Fruit fly (Drosophila melanogaster) whole organism, embryonic: ENCODE measurements around the gene alpha-PheRS.

ENCODE experiments used
- Abd-B ChIP-seq: fragments of 200-800 bp; sonication (Bioruptor generic); optimal IDR thresholded peaks from 2 replicates; lab custom pipeline; 2018; ENCODE audit warnings: missing biosample characterization, mild to moderate bottlenecking, missing genetic modification characterization, moderate library complexity
- Antp ChIP-seq: fragments of 200-800 bp; sonication (Bioruptor generic); optimal IDR thresholded peaks from 3 replicates; lab custom pipeline; 2016; ENCODE audit warnings: missing biosample characterization, missing genetic modification characterization
- CG11093 ChIP-seq: fragments of 200-800 bp; sonication (Bioruptor generic); IDR thresholded peaks from 3 replicates; pipeline ENCODE4 v1.3.6; 2022; ENCODE audit warnings: missing biosample characterization, missing genetic modification characterization
- CG11504 ChIP-seq: fragments of 200-800 bp; sonication (Bioruptor generic); optimal IDR thresholded peaks from 3 replicates; lab custom pipeline; 2019; ENCODE audit warnings: missing biosample characterization, mild to moderate bottlenecking, missing genetic modification characterization, moderate library complexity
- CG12071 ChIP-seq: fragments of 200-800 bp; sonication (Bioruptor generic); optimal IDR thresholded peaks from 3 replicates; lab custom pipeline; 2018; ENCODE audit warnings: missing biosample characterization, mild to moderate bottlenecking, missing genetic modification characterization
- CG12236 ChIP-seq: fragments of 200-800 bp; sonication (Bioruptor generic); optimal IDR thresholded peaks from 2 replicates; lab custom pipeline; 2016; ENCODE audit warnings: missing biosample characterization, missing genetic modification characterization
- CG12942 ChIP-seq: fragments of 200-800 bp; sonication (Bioruptor generic); optimal IDR thresholded peaks from 3 replicates; lab custom pipeline; 2016; ENCODE audit warnings: missing biosample characterization, missing genetic modification characterization
- CG1603 ChIP-seq: fragments of 200-800 bp; sonication (Bioruptor generic); optimal IDR thresholded peaks from 2 replicates; lab custom pipeline; 2019; ENCODE audit warnings: missing biosample characterization, mild to moderate bottlenecking, missing genetic modification characterization, moderate library complexity
- CG16813 ChIP-seq: fragments of 200-800 bp; sonication (Bioruptor generic); IDR thresholded peaks from 3 replicates; pipeline ENCODE4 v1.3.6; 2022; ENCODE audit warnings: missing biosample characterization, missing genetic modification characterization; ENCODE audit not compliant: partially characterized antibody
- CG16815 ChIP-seq: fragments of 200-800 bp; sonication (Bioruptor generic); optimal IDR thresholded peaks from 3 replicates; lab custom pipeline; 2017; ENCODE audit warnings: missing biosample characterization, mild to moderate bottlenecking, missing genetic modification characterization
- CG17359 ChIP-seq: fragments of 200-800 bp; sonication (Bioruptor generic); optimal IDR thresholded peaks from 3 replicates; lab custom pipeline; 2018; ENCODE audit warnings: missing biosample characterization, mild to moderate bottlenecking, missing genetic modification characterization, moderate library complexity
- CG31224 ChIP-seq: fragments of 200-800 bp; sonication (Bioruptor generic); IDR thresholded peaks from 2 replicates; pipeline ENCODE4 v1.3.6; 2022; ENCODE audit warnings: missing biosample characterization, missing genetic modification characterization
- CG32772 ChIP-seq: fragments of 200-800 bp; sonication (Bioruptor generic); IDR thresholded peaks from 2 replicates; pipeline ENCODE4 v1.3.6; 2022; ENCODE audit warnings: missing biosample characterization, missing genetic modification characterization
- CG34224 ChIP-seq: fragments of 200-800 bp; sonication (Bioruptor generic); IDR thresholded peaks from 3 replicates; pipeline ENCODE4 v1.3.6; 2022; ENCODE audit warnings: missing biosample characterization, missing genetic modification characterization; ENCODE audit not compliant: partially characterized antibody
- CG6272 ChIP-seq: fragments of 200-800 bp; sonication (Bioruptor generic); IDR thresholded peaks from 2 replicates; pipeline ENCODE4 v1.3.6; 2022; ENCODE audit warnings: missing biosample characterization, missing genetic modification characterization
- CG8944 ChIP-seq: fragments of 200-800 bp; sonication (Bioruptor generic); optimal IDR thresholded peaks from 3 replicates; lab custom pipeline; 2016; ENCODE audit warnings: missing biosample characterization, missing genetic modification characterization
- Camta ChIP-seq: fragments of 200-800 bp; sonication (Bioruptor generic); optimal IDR thresholded peaks from 2 replicates; lab custom pipeline; 2016; ENCODE audit warnings: missing biosample characterization, missing genetic modification characterization
- CrebB ChIP-seq: fragments of 200-800 bp; sonication (Bioruptor generic); optimal IDR thresholded peaks from 3 replicates; lab custom pipeline; 2018; ENCODE audit warnings: missing biosample characterization, mild to moderate bottlenecking, missing genetic modification characterization
- D ChIP-seq, 2 experiments: fragments of 200-800 bp in 1 of 2; fragments of >200 bp in 1 of 2; sonication (Bioruptor generic) in 1 of 2; optimal IDR thresholded peaks; 2 replicates in 1 of 2; 3 replicates in 1 of 2; lab custom pipeline; 2017; ENCODE audit warnings: mild to moderate bottlenecking in 1 of 2, missing biosample characterization in 1 of 2, missing genetic modification characterization in 1 of 2, missing genetic modification reagents in 1 of 2
- D19A ChIP-seq: fragments of 200-800 bp; optimal IDR thresholded peaks from 3 replicates; lab custom pipeline; 2019; ENCODE audit warnings: missing biosample characterization, mild to moderate bottlenecking, missing genetic modification characterization, moderate library complexity
- Dfd ChIP-seq, 2 experiments: fragments of >200 bp; optimal IDR thresholded peaks; 2 replicates each; lab custom pipeline; 2017; ENCODE audit warnings: missing biosample characterization in 2 of 2, missing genetic modification characterization in 2 of 2
- E2f2 ChIP-seq: fragments of 200-800 bp; sonication (Bioruptor generic); IDR thresholded peaks from 2 replicates; pipeline ENCODE4 v1.3.6; 2022; ENCODE audit warnings: missing biosample characterization, missing genetic modification characterization
- GATAe ChIP-seq: fragments of 200-800 bp; sonication (Bioruptor generic); conservative IDR thresholded peaks from 2 replicates; pipeline ENCODE4 v1.3.6; 2022; ENCODE audit warnings: missing biosample characterization, missing genetic modification characterization
- Gsc ChIP-seq: fragments of 200-800 bp; sonication (Bioruptor generic); IDR thresholded peaks from 2 replicates; pipeline ENCODE4 v1.3.6; 2022; ENCODE audit warnings: missing biosample characterization, missing genetic modification characterization
- Hr3 ChIP-seq: fragments of 200-800 bp; sonication (Bioruptor generic); optimal IDR thresholded peaks from 3 replicates; lab custom pipeline; 2016; ENCODE audit warnings: missing biosample characterization, missing genetic modification characterization
- Lhr ChIP-seq: fragments of 200-800 bp; sonication (Bioruptor generic); optimal IDR thresholded peaks from 3 replicates; lab custom pipeline; 2017; ENCODE audit warnings: mild to moderate bottlenecking, missing biosample characterization, missing genetic modification reagents, missing genetic modification characterization
- Max ChIP-seq: fragments of 200-800 bp; sonication (Bioruptor generic); optimal IDR thresholded peaks from 2 replicates; lab custom pipeline; 2016; ENCODE audit warnings: missing biosample characterization, mild to moderate bottlenecking, missing genetic modification characterization
- Poxn ChIP-seq: fragments of 200-800 bp; sonication (Bioruptor generic); IDR thresholded peaks from 2 replicates; pipeline ENCODE4 v1.3.6; 2022; ENCODE audit warnings: missing biosample characterization, missing genetic modification characterization
- Usf ChIP-seq: fragments of 200-800 bp; sonication (Bioruptor generic); optimal IDR thresholded peaks from 2 replicates; lab custom pipeline; 2017; ENCODE audit warnings: missing genotype, missing biosample characterization, missing genetic modification characterization
- btn ChIP-seq: fragments of 200-800 bp; sonication (Bioruptor generic); optimal IDR thresholded peaks from 2 replicates; lab custom pipeline; 2016; ENCODE audit warnings: missing biosample characterization, missing genetic modification characterization
- caup ChIP-seq: fragments of 200-800 bp; sonication (Bioruptor generic); optimal IDR thresholded peaks from 3 replicates; lab custom pipeline; 2017; ENCODE audit warnings: missing biosample characterization, mild to moderate bottlenecking, missing genetic modification characterization, moderate library complexity; ENCODE audit not compliant: severe bottlenecking
- corto ChIP-seq: fragments of 200-800 bp; sonication (Bioruptor generic); optimal IDR thresholded peaks from 2 replicates; lab custom pipeline; 2016; ENCODE audit warnings: missing biosample characterization, mild to moderate bottlenecking, missing genetic modification characterization, moderate library complexity
- croc ChIP-seq: fragments of 200-800 bp; sonication (Bioruptor generic); conservative IDR thresholded peaks from 3 replicates; pipeline ENCODE4 v1.3.6; 2022; ENCODE audit warnings: missing biosample characterization, missing genetic modification characterization
- dysf ChIP-seq: fragments of 200-800 bp; sonication (Bioruptor generic); IDR thresholded peaks from 3 replicates; pipeline ENCODE4 v1.3.6; 2022; ENCODE audit warnings: missing biosample characterization, missing genetic modification characterization
- emc ChIP-seq: fragments of 200-800 bp; sonication (Bioruptor generic); optimal IDR thresholded peaks from 2 replicates; lab custom pipeline; 2016; ENCODE audit warnings: missing biosample characterization, missing genetic modification characterization
- gsb ChIP-seq: fragments of 200-800 bp; sonication (Bioruptor generic); IDR thresholded peaks from 2 replicates; pipeline ENCODE4 v1.3.6; 2022; ENCODE audit warnings: missing biosample characterization, missing genetic modification characterization
- ham ChIP-seq: fragments of 200-800 bp; sonication (Bioruptor generic); IDR thresholded peaks from 2 replicates; pipeline ENCODE4 v1.3.6; 2022; ENCODE audit warnings: missing biosample characterization, missing genetic modification characterization
- inv ChIP-seq: fragments of 200-800 bp; sonication (Bioruptor generic); IDR thresholded peaks from 2 replicates; pipeline ENCODE4 v1.3.6; 2022; ENCODE audit warnings: missing biosample characterization, missing genetic modification characterization; ENCODE audit not compliant: partially characterized antibody
- kah ChIP-seq: fragments of 200-800 bp; sonication (Bioruptor generic); optimal IDR thresholded peaks from 2 replicates; lab custom pipeline; 2018; ENCODE audit warnings: missing biosample characterization, mild to moderate bottlenecking, missing genetic modification characterization
- lab ChIP-seq: fragments of 200-800 bp; sonication (Bioruptor generic); optimal IDR thresholded peaks from 3 replicates; lab custom pipeline; 2017; ENCODE audit warnings: missing biosample characterization, missing genetic modification characterization, mild to moderate bottlenecking, moderate library complexity, missing genetic modification reagents
- nau ChIP-seq: fragments of 200-800 bp; sonication (Bioruptor generic); optimal IDR thresholded peaks from 3 replicates; lab custom pipeline; 2017; ENCODE audit warnings: missing biosample characterization, mild to moderate bottlenecking, missing genetic modification characterization, missing genetic modification reagents
- otp ChIP-seq: fragments of 200-800 bp; sonication (Bioruptor generic); IDR thresholded peaks from 3 replicates; pipeline ENCODE4, ENCODE4 v1.3.6; 2022; ENCODE audit warnings: missing biosample characterization, missing genetic modification characterization
- sens-2 ChIP-seq: fragments of 200-800 bp; sonication (Bioruptor generic); IDR thresholded peaks from 2 replicates; pipeline ENCODE4 v1.3.6; 2022; ENCODE audit warnings: missing biosample characterization, missing genetic modification characterization
- sisA ChIP-seq: fragments of 200-800 bp; sonication (Bioruptor generic); IDR thresholded peaks from 2 replicates; pipeline ENCODE4 v1.3.6; 2022; ENCODE audit warnings: missing biosample characterization, missing genetic modification characterization
- slou ChIP-seq: fragments of 200-800 bp; sonication (Bioruptor generic); optimal IDR thresholded peaks from 3 replicates; lab custom pipeline; 2016; ENCODE audit warnings: missing biosample characterization, missing genetic modification characterization
- sna ChIP-seq: fragments of 200-800 bp; sonication (Bioruptor generic); IDR thresholded peaks from 2 replicates; pipeline ENCODE4 v1.3.6; 2022; ENCODE audit warnings: missing biosample characterization, missing genetic modification characterization; ENCODE audit not compliant: partially characterized antibody
- sqz ChIP-seq: fragments of 200-800 bp; sonication (Bioruptor generic); optimal IDR thresholded peaks from 3 replicates; lab custom pipeline; 2018; ENCODE audit warnings: missing biosample characterization, mild to moderate bottlenecking, missing genetic modification characterization
- tx ChIP-seq: fragments of 200-800 bp; sonication (Bioruptor generic); optimal IDR thresholded peaks from 2 replicates; lab custom pipeline; 2016; ENCODE audit warnings: missing biosample characterization, missing genetic modification characterization
- vnd ChIP-seq: fragments of 200-800 bp; sonication (Bioruptor generic); IDR thresholded peaks from 3 replicates; pipeline ENCODE4 v1.3.6; 2022; ENCODE audit warnings: missing biosample characterization, missing genetic modification characterization; ENCODE audit not compliant: partially characterized antibody
- yki ChIP-seq: fragments of >200 bp; optimal IDR thresholded peaks from 3 replicates; lab custom pipeline; 2018

alpha-PheRS gene

DNA sequence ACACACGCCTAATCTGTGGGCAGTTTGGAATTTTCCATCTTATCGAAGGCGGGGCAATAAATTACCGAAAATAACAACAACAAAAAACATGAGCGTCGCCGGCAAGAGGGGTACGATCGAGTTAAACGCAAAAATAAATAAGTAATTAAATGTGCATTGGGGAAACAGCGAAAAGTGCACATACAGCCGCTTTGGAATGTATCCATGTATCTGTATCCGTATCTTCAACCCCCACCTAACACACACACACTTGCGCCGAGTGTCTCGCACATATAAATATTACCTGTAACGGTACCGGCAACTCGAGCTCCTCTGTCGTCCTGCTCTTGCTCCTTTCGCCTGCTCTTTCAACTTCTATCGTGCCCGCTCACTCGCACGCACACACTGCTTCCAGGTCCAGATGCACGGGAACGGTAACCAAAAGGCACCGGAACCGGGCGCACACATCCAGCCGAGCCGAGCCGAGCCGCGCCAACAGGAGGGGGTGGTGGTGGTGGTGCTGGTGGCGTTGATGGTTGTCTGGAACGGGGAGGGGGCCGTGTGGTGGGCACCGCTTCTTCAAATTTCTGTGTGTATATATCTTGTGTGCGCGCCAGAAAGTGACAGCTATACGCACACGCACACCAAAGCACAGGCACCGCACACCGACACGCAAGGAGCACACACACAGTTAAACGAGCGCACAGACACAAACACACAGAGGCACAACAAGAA is 3.9 kb downstream of the alpha-PheRS start (continued):
- no peak for TF ChIP-seq otp (GFP tag; lab: Robert Waterston, UW)
- no peak for TF ChIP-seq CG16815 (GFP tag; lab: Kevin White, UChicago)
- peak; percentile 28 for TF ChIP-seq Antp (GFP tag; lab: Kevin White, UChicago)
- TF ChIP-seq Lhr (GFP tag; lab: Kevin White, UChicago): no peak
- TF ChIP-seq CG17359 (tag; lab: Kevin White, UChicago): no peak
- no peak for TF ChIP-seq vnd (GFP tag; lab: Robert Waterston, UW)
- no peak for TF ChIP-seq ham
- no peak for TF ChIP-seq sisA (GFP tag; lab: Robert Waterston, UW)
- peak; percentile 9 for TF ChIP-seq kah (GFP tag; lab: Kevin White, UChicago)
- no peak for TF ChIP-seq CG12236
- peak; percentile 37 for TF ChIP-seq CG1603 (tag; lab: Kevin White, UChicago)
- TF ChIP-seq sna (GFP tag; lab: Robert Waterston, UW): no peak
- TF ChIP-seq CG12942 (GFP tag; lab: Kevin White, UChicago): no peak
- TF ChIP-seq CrebB: no peak
- TF ChIP-seq CG11093 (GFP tag; lab: Robert Waterston, UW): no peak
- no peak for TF ChIP-seq CG8944 (GFP tag; lab: Kevin White, UChicago)
- TF ChIP-seq croc (GFP tag; lab: Robert Waterston, UW): no peak
- TF ChIP-seq Gsc (GFP tag; lab: Robert Waterston, UW): no peak
- no peak for TF ChIP-seq tx
- TF ChIP-seq CG16813 (GFP tag; lab: Robert Waterston, UW): no peak
- TF ChIP-seq CG31224 (GFP tag; lab: Robert Waterston, UW): no peak
- no peak for TF ChIP-seq Poxn
- TF ChIP-seq CG11504 (tag; lab: Kevin White, UChicago): peak; percentile 24
- no peak for TF ChIP-seq sqz (GFP tag; lab: Kevin White, UChicago)
- TF ChIP-seq CG6272 (GFP tag; lab: Robert Waterston, UW): no peak
- TF ChIP-seq emc (GFP tag; lab: Kevin White, UChicago): no peak
- no peak for TF ChIP-seq slou (GFP tag; lab: Kevin White, UChicago)
- no peak for TF ChIP-seq btn
- TF ChIP-seq Usf (GFP tag; lab: Kevin White, UChicago): no peak
- no peak for TF ChIP-seq CG34224 (GFP tag; lab: Robert Waterston, UW)
- TF ChIP-seq D19A (tag; lab: Kevin White, UChicago): no peak
- TF ChIP-seq gsb (GFP tag; lab: Robert Waterston, UW): no peak
- peak; percentile 60 for TF ChIP-seq lab
- TF ChIP-seq corto: no peak
- no peak for TF ChIP-seq inv (GFP tag; lab: Robert Waterston, UW)
- TF ChIP-seq D (optimal IDR thresholded peaks at IDR 0.05; lab: Kevin White, UChicago): no peak
- TF ChIP-seq D (GFP tag; optimal IDR thresholded peaks at IDR 0.05; lab: Kevin White, UChicago): no peak
- TF ChIP-seq E2f2: no peak
- peak; percentile 25; the same call in 1 of the 3 replicates for TF ChIP-seq dysf
- no peak for TF ChIP-seq GATAe (GFP tag; lab: Robert Waterston, UW)
- no peak for TF ChIP-seq Max (GFP tag; lab: Kevin White, UChicago)
- peak; percentile 17 for TF ChIP-seq caup (GFP tag; lab: Kevin White, UChicago)
- no peak for TF ChIP-seq yki
- TF ChIP-seq Abd-B (GFP tag; lab: Kevin White, UChicago): no peak
- TF ChIP-seq sens-2 (GFP tag; lab: Robert Waterston, UW): no peak
- TF ChIP-seq nau (GFP tag; lab: Kevin White, UChicago): no peak
- TF ChIP-seq Dfd (GFP tag; optimal IDR thresholded peaks at IDR 0.05; lab: Kevin White, UChicago): no peak
- TF ChIP-seq Camta: no peak
- TF ChIP-seq CG12071: no peak
- no peak for TF ChIP-seq CG32772 (GFP tag; lab: Robert Waterston, UW)
- no peak for TF ChIP-seq Hr3
